Worm (Caenorhabditis elegans) whole organism, late embryonic: ENCODE results near the gene frpr-11.

Source experiments
- C08G9.2 ChIP-seq: sonication (generic microtip); optimal IDR thresholded peaks from 2 replicates; lab custom pipeline; 2016; ENCODE audit warnings: mild to moderate bottlenecking, missing genetic modification characterization, moderate library complexity, missing compliant biosample characterization
- Y22D7AL.16 ChIP-seq: sonication (generic microtip); optimal IDR thresholded peaks from 2 replicates; lab custom pipeline; 2016; ENCODE audit warnings: missing genetic modification characterization, missing compliant biosample characterization
- ceh-24 ChIP-seq: sonication (generic microtip); optimal IDR thresholded peaks from 2 replicates; lab custom pipeline; 2016; ENCODE audit warnings: mild to moderate bottlenecking, missing genetic modification characterization, missing compliant biosample characterization
- ceh-48 ChIP-seq: sonication (generic microtip); optimal IDR thresholded peaks from 2 replicates; lab custom pipeline; 2016; ENCODE audit warnings: missing genetic modification characterization, inconsistent platforms, missing compliant biosample characterization
- elt-4 ChIP-seq: sonication (generic microtip); optimal IDR thresholded peaks from 2 replicates; lab custom pipeline; 2016; ENCODE audit warnings: missing genetic modification characterization, missing compliant biosample characterization
- nfya-1 ChIP-seq: sonication (generic microtip); optimal IDR thresholded peaks from 2 replicates; lab custom pipeline; 2017; ENCODE audit warnings: missing genetic modification characterization, mild to moderate bottlenecking, missing compliant biosample characterization, antibody characterized with exemption, moderate library complexity
- nhr-11 ChIP-seq: fragments of 150-350 bp; optimal IDR thresholded peaks from 2 replicates; lab custom pipeline; 2014; ENCODE audit warnings: missing biosample characterization, missing genetic modification characterization
- pha-2 ChIP-seq: sonication (generic microtip); optimal IDR thresholded peaks from 2 replicates; lab custom pipeline; 2017; ENCODE audit warnings: mild to moderate bottlenecking, missing genetic modification characterization, missing compliant biosample characterization
- pha-4 ChIP-seq: fragments of 150-350 bp; optimal IDR thresholded peaks from 2 replicates; lab custom pipeline; 2018; ENCODE audit warnings: missing biosample characterization, missing genetic modification reagents, missing genetic modification characterization
- rnt-1 ChIP-seq: sonication (generic microtip); optimal IDR thresholded peaks from 2 replicates; lab custom pipeline; 2016; ENCODE audit warnings: missing genetic modification characterization, missing compliant biosample characterization
- sdc-2 ChIP-seq: sonication (generic microtip); optimal IDR thresholded peaks from 2 replicates; lab custom pipeline; 2016; ENCODE audit warnings: missing genotype, missing genetic modification characterization, missing compliant biosample characterization
- tbx-2 ChIP-seq: sonication (generic microtip); optimal IDR thresholded peaks from 2 replicates; lab custom pipeline; 2016; ENCODE audit warnings: missing genetic modification characterization, missing compliant biosample characterization
- ttx-3 ChIP-seq: sonication (generic microtip); optimal IDR thresholded peaks from 2 replicates; lab custom pipeline; 2016; ENCODE audit warnings: missing genetic modification reagents, missing genetic modification characterization, missing compliant biosample characterization
- ztf-16 ChIP-seq: sonication (generic microtip); optimal IDR thresholded peaks from 2 replicates; lab custom pipeline; 2017; ENCODE audit warnings: missing genetic modification characterization, missing compliant biosample characterization

- no peak for TF ChIP-seq rnt-1
- no peak for TF ChIP-seq ceh-24 (tag; lab: Kevin White, UChicago)
- no peak for TF ChIP-seq Y22D7AL.16 (tag; lab: Kevin White, UChicago)
- TF ChIP-seq C08G9.2 (tag; lab: Kevin White, UChicago), result no peak
- no peak for TF ChIP-seq nhr-11 (tag; lab: Kevin White, UChicago)
- no peak for TF ChIP-seq elt-4 (tag; lab: Kevin White, UChicago)
- TF ChIP-seq tbx-2 (tag; lab: Kevin White, UChicago), result no peak
- TF ChIP-seq ceh-48 (tag; lab: Kevin White, UChicago), result no peak
- TF ChIP-seq ztf-16, result no peak
- no peak for TF ChIP-seq ttx-3
- no peak for TF ChIP-seq pha-2 (tag; lab: Kevin White, UChicago)
- no peak for TF ChIP-seq nfya-1 (tag; lab: Kevin White, UChicago)
- no peak for TF ChIP-seq sdc-2
- TF ChIP-seq pha-4, result no peak
These were observed 15.8 kb downstream of the frpr-11 start, which contains the start of gene ttr-47 for ce11 chrV:8922781-8923180.
